Fruit fly (Drosophila melanogaster) whole organism, embryonic: ENCODE measurements around the gene cno.

Source experiments
- Antp ChIP-seq: fragments of 200-800 bp; sonication (Bioruptor generic); optimal IDR thresholded peaks from 3 replicates; lab custom pipeline; 2016; ENCODE audit warnings: missing biosample characterization, missing genetic modification characterization
- Asciz ChIP-seq: fragments of 200-800 bp; sonication (Bioruptor generic); optimal IDR thresholded peaks from 2 replicates; lab custom pipeline; 2017; ENCODE audit warnings: missing biosample characterization, mild to moderate bottlenecking, missing genetic modification characterization, missing genetic modification reagents
- Bgb ChIP-seq: fragments of 200-800 bp; sonication (Bioruptor generic); IDR thresholded peaks from 2 replicates; pipeline ENCODE4 v1.3.6; 2022; ENCODE audit warnings: missing biosample characterization, missing genetic modification characterization; ENCODE audit not compliant: partially characterized antibody
- CG1024 ChIP-seq: fragments of 200-800 bp; sonication (Bioruptor generic); IDR thresholded peaks from 2 replicates; pipeline ENCODE4 v1.3.6; 2022; ENCODE audit warnings: missing biosample characterization, missing genetic modification characterization
- CG11247 ChIP-seq: fragments of 200-800 bp; sonication (Bioruptor generic); IDR thresholded peaks from 2 replicates; pipeline ENCODE4 v1.3.6; 2022; ENCODE audit warnings: missing biosample characterization, missing genetic modification characterization
- CG11504 ChIP-seq: fragments of 200-800 bp; sonication (Bioruptor generic); optimal IDR thresholded peaks from 3 replicates; lab custom pipeline; 2019; ENCODE audit warnings: missing biosample characterization, mild to moderate bottlenecking, missing genetic modification characterization, moderate library complexity
- CG12391 ChIP-seq: fragments of 200-800 bp; sonication (Bioruptor generic); optimal IDR thresholded peaks from 3 replicates; lab custom pipeline; 2018; ENCODE audit warnings: missing biosample characterization, mild to moderate bottlenecking, missing genetic modification characterization, moderate library complexity
- CG15011 ChIP-seq: fragments of 200-800 bp; sonication (Bioruptor generic); optimal IDR thresholded peaks from 3 replicates; lab custom pipeline; 2018; ENCODE audit warnings: missing biosample characterization, mild to moderate bottlenecking, missing genetic modification characterization
- CG17328 ChIP-seq: fragments of 200-800 bp; sonication (Bioruptor generic); IDR thresholded peaks from 2 replicates; pipeline ENCODE4 v1.3.6; 2022; ENCODE audit warnings: missing biosample characterization, missing genetic modification characterization
- CG17385 ChIP-seq: fragments of 200-800 bp; sonication (Bioruptor generic); optimal IDR thresholded peaks from 3 replicates; lab custom pipeline; 2018; ENCODE audit warnings: missing biosample characterization, mild to moderate bottlenecking, missing genetic modification characterization
- CG17912 ChIP-seq: fragments of 200-800 bp; sonication (Bioruptor generic); optimal IDR thresholded peaks from 2 replicates; lab custom pipeline; 2018; ENCODE audit warnings: missing biosample characterization, mild to moderate bottlenecking, missing genetic modification characterization
- CG18262 ChIP-seq: fragments of 200-800 bp; optimal IDR thresholded peaks from 3 replicates; lab custom pipeline; 2019; ENCODE audit warnings: missing biosample characterization, mild to moderate bottlenecking, missing genetic modification characterization, moderate library complexity
- CG2199 ChIP-seq: fragments of 200-800 bp; sonication (Bioruptor generic); IDR thresholded peaks from 3 replicates; pipeline ENCODE4 v1.3.6; 2022; ENCODE audit warnings: missing biosample characterization, missing genetic modification characterization
- CG32772 ChIP-seq: fragments of 200-800 bp; sonication (Bioruptor generic); IDR thresholded peaks from 2 replicates; pipeline ENCODE4 v1.3.6; 2022; ENCODE audit warnings: missing biosample characterization, missing genetic modification characterization
- CG4707 ChIP-seq: fragments of 200-800 bp; sonication (Bioruptor generic); optimal IDR thresholded peaks from 2 replicates; lab custom pipeline; 2018; ENCODE audit warnings: missing biosample characterization, mild to moderate bottlenecking, missing genetic modification characterization, moderate library complexity
- CG5180 ChIP-seq: fragments of 200-800 bp; sonication (Bioruptor generic); optimal IDR thresholded peaks from 3 replicates; lab custom pipeline; 2017; ENCODE audit warnings: missing biosample characterization, missing genetic modification characterization, mild to moderate bottlenecking, moderate library complexity, missing genetic modification reagents
- CG6175 ChIP-seq: fragments of 200-800 bp; sonication (Bioruptor generic); IDR thresholded peaks from 3 replicates; pipeline ENCODE4 v1.3.6; 2022; ENCODE audit warnings: missing biosample characterization, missing genetic modification characterization
- CG6272 ChIP-seq: fragments of 200-800 bp; sonication (Bioruptor generic); IDR thresholded peaks from 2 replicates; pipeline ENCODE4 v1.3.6; 2022; ENCODE audit warnings: missing biosample characterization, missing genetic modification characterization
- CG6689 ChIP-seq: fragments of 200-800 bp; sonication (Bioruptor generic); IDR thresholded peaks from 2 replicates; pipeline ENCODE4 v1.3.6; 2022; ENCODE audit warnings: missing biosample characterization, missing genetic modification characterization
- CG7357 ChIP-seq: fragments of 200-800 bp; sonication (Bioruptor generic); IDR thresholded peaks from 3 replicates; pipeline ENCODE4 v1.3.6; 2022; ENCODE audit warnings: missing biosample characterization, missing genetic modification characterization
- CG8089 ChIP-seq: fragments of 200-800 bp; sonication (Bioruptor generic); optimal IDR thresholded peaks from 3 replicates; lab custom pipeline; 2016; ENCODE audit warnings: missing biosample characterization, missing genetic modification characterization
- CG8281 ChIP-seq: fragments of 200-800 bp; sonication (Bioruptor generic); optimal IDR thresholded peaks from 2 replicates; lab custom pipeline; 2018; ENCODE audit warnings: missing biosample characterization, mild to moderate bottlenecking, missing genetic modification characterization, moderate library complexity
- CG9876 ChIP-seq: fragments of 200-800 bp; sonication (Bioruptor generic); optimal IDR thresholded peaks from 2 replicates; lab custom pipeline; 2016; ENCODE audit warnings: missing biosample characterization, missing genetic modification characterization
- CHES-1-like ChIP-seq: fragments of 200-800 bp; sonication (Bioruptor generic); optimal IDR thresholded peaks from 2 replicates; lab custom pipeline; 2016; ENCODE audit warnings: missing biosample characterization, missing genetic modification characterization
- CTCF ChIP-seq: fragments of 200-800 bp; sonication (Bioruptor generic); optimal IDR thresholded peaks from 2 replicates; lab custom pipeline; 2017; ENCODE audit warnings: missing biosample characterization, mild to moderate bottlenecking, missing genetic modification characterization, moderate library complexity
- Chrac-16 ChIP-seq: fragments of 200-800 bp; sonication (Bioruptor generic); optimal IDR thresholded peaks from 3 replicates; lab custom pipeline; 2016; ENCODE audit warnings: missing biosample characterization, missing genetic modification characterization
- D ChIP-seq, 2 experiments: fragments of 200-800 bp in 1 of 2; fragments of >200 bp in 1 of 2; sonication (Bioruptor generic) in 1 of 2; optimal IDR thresholded peaks; 2 replicates in 1 of 2; 3 replicates in 1 of 2; lab custom pipeline; 2017; ENCODE audit warnings: mild to moderate bottlenecking in 1 of 2, missing biosample characterization in 1 of 2, missing genetic modification characterization in 1 of 2, missing genetic modification reagents in 1 of 2
- Dp ChIP-seq: fragments of 200-800 bp; sonication (Bioruptor generic); optimal IDR thresholded peaks from 2 replicates; lab custom pipeline; 2018; ENCODE audit warnings: missing biosample characterization, mild to moderate bottlenecking, missing genetic modification characterization, moderate library complexity
- GATAe ChIP-seq: fragments of 200-800 bp; sonication (Bioruptor generic); conservative IDR thresholded peaks from 2 replicates; pipeline ENCODE4 v1.3.6; 2022; ENCODE audit warnings: missing biosample characterization, missing genetic modification characterization
- HLH54F ChIP-seq: fragments of 200-800 bp; sonication (Bioruptor generic); optimal IDR thresholded peaks from 3 replicates; lab custom pipeline; 2016; ENCODE audit warnings: missing biosample characterization, missing genetic modification characterization
- NC2α ChIP-seq: fragments of 200-800 bp; sonication (Bioruptor generic); optimal IDR thresholded peaks from 2 replicates; lab custom pipeline; 2016; ENCODE audit warnings: missing biosample characterization, missing genetic modification characterization
- Sin3A ChIP-seq: fragments of >200 bp; optimal IDR thresholded peaks from 2 replicates; lab custom pipeline; 2018
- Trl ChIP-seq, 3 experiments: fragments of >200 bp in 2 of 3; fragments of 200-800 bp in 1 of 3; sonication (Bioruptor generic) in 1 of 3; optimal IDR thresholded peaks; 2 replicates in 1 of 3; 3 replicates in 2 of 3; lab custom pipeline; 2016 to 2017; ENCODE audit warnings: missing biosample characterization in 1 of 3, missing genetic modification characterization in 1 of 3
- ap ChIP-seq: fragments of 200-800 bp; sonication (Bioruptor generic); IDR thresholded peaks from 2 replicates; pipeline ENCODE4 v1.3.6; 2022; ENCODE audit warnings: missing biosample characterization, missing genetic modification characterization
- bcd ChIP-seq: fragments of 200-800 bp; sonication (Bioruptor generic); optimal IDR thresholded peaks from 2 replicates; lab custom pipeline; 2017; ENCODE audit warnings: missing biosample characterization, mild to moderate bottlenecking, missing genetic modification characterization
- ci ChIP-seq: fragments of 200-800 bp; sonication (Bioruptor generic); IDR thresholded peaks from 3 replicates; pipeline ENCODE4 v1.3.6; 2022; ENCODE audit warnings: missing biosample characterization, missing genetic modification characterization
- ewg ChIP-seq: fragments of 200-800 bp; sonication (Bioruptor generic); optimal IDR thresholded peaks from 3 replicates; lab custom pipeline; 2017; ENCODE audit warnings: mild to moderate bottlenecking, missing biosample characterization, missing genetic modification reagents, missing genetic modification characterization
- eyg ChIP-seq: fragments of 200-800 bp; sonication (Bioruptor generic); optimal IDR thresholded peaks from 3 replicates; lab custom pipeline; 2016; ENCODE audit warnings: missing biosample characterization, missing genetic modification characterization
- grn ChIP-seq: fragments of 200-800 bp; sonication (Bioruptor generic); optimal IDR thresholded peaks from 3 replicates; lab custom pipeline; 2017; ENCODE audit warnings: missing biosample characterization, missing genetic modification characterization
- inv ChIP-seq: fragments of 200-800 bp; sonication (Bioruptor generic); IDR thresholded peaks from 2 replicates; pipeline ENCODE4 v1.3.6; 2022; ENCODE audit warnings: missing biosample characterization, missing genetic modification characterization; ENCODE audit not compliant: partially characterized antibody
- lmd ChIP-seq: fragments of 200-800 bp; sonication (Bioruptor generic); IDR thresholded peaks from 2 replicates; pipeline ENCODE4 v1.3.6; 2022; ENCODE audit warnings: missing biosample characterization, missing genetic modification characterization
- nau ChIP-seq: fragments of 200-800 bp; sonication (Bioruptor generic); optimal IDR thresholded peaks from 3 replicates; lab custom pipeline; 2017; ENCODE audit warnings: missing biosample characterization, mild to moderate bottlenecking, missing genetic modification characterization, missing genetic modification reagents
- otp ChIP-seq: fragments of 200-800 bp; sonication (Bioruptor generic); IDR thresholded peaks from 3 replicates; pipeline ENCODE4, ENCODE4 v1.3.6; 2022; ENCODE audit warnings: missing biosample characterization, missing genetic modification characterization
- pros ChIP-seq: fragments of 200-800 bp; sonication (Bioruptor generic); optimal IDR thresholded peaks from 3 replicates; lab custom pipeline; 2019; ENCODE audit warnings: missing biosample characterization, mild to moderate bottlenecking, missing genetic modification characterization, moderate library complexity
- row ChIP-seq: fragments of 200-800 bp; sonication (Bioruptor generic); IDR thresholded peaks from 3 replicates; pipeline ENCODE4 v1.3.6; 2022; ENCODE audit warnings: missing biosample characterization, missing genetic modification characterization
- run ChIP-seq: fragments of 200-800 bp; sonication (Bioruptor generic); optimal IDR thresholded peaks from 3 replicates; lab custom pipeline; 2018; ENCODE audit warnings: missing biosample characterization, mild to moderate bottlenecking, missing genetic modification characterization
- scrt ChIP-seq: fragments of 200-800 bp; sonication (Bioruptor generic); optimal IDR thresholded peaks from 2 replicates; lab custom pipeline; 2018; ENCODE audit warnings: missing biosample characterization, mild to moderate bottlenecking, missing genetic modification characterization, moderate library complexity
- slbo ChIP-seq: fragments of 200-800 bp; sonication (Bioruptor generic); IDR thresholded peaks from 2 replicates; pipeline ENCODE4 v1.3.6; 2022; ENCODE audit warnings: missing biosample characterization, missing genetic modification characterization
- tll ChIP-seq, 2 experiments: fragments of 200-800 bp in 1 of 2; fragments of >200 bp in 1 of 2; sonication (Bioruptor generic) in 1 of 2; optimal IDR thresholded peaks; 2 replicates each; lab custom pipeline; 2017 to 2019; ENCODE audit warnings: missing biosample characterization in 2 of 2, missing genetic modification characterization in 2 of 2, mild to moderate bottlenecking in 1 of 2, moderate library complexity in 1 of 2

cno gene

DNA sequence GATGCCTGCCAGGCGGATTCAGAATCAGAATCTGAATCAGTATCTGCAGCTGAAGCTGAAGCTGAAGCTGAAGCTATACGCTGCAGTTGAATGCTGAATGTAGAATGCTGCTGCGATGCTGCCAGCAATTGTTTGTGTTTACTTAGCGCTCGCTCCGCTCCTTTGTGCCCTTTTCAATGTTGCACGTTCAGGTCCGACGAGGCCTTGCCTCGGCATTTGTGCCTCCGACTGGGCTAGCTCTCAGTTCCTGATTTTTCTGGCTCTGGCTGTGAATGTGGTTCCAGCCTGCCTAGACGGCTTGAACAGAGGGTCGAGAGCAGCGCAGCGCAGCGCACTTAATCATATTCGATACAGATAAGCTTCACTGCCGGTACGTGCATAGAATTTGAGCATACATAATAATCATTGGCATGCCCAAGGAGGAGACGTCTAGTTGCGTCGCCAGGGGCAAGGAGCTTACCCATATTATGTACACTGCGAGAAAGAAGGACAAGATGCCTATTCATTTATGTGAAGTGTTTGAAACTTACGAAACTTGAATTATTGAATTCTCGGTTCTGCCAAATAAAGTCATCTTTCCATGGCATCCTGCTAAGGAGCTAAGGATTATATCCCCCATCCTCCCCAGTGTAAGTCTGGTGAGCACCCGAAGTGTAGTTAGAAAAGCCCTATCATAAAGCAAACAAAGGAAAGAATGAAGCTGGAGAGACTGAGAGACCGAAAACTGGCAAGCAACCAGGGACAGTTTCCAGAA lies 96.6 kb downstream of the cno start (continued):
- TF ChIP-seq Asciz, result no peak
- no peak for TF ChIP-seq Dp (GFP tag; lab: Kevin White, UChicago)
- TF ChIP-seq Bgb (GFP tag; lab: Robert Waterston, UW), result no peak
- TF ChIP-seq CHES-1-like (GFP tag; lab: Kevin White, UChicago), result no peak
- no peak for TF ChIP-seq GATAe (GFP tag; lab: Robert Waterston, UW)
- TF ChIP-seq NC2α (GFP tag; lab: Kevin White, UChicago), result no peak
- no peak for TF ChIP-seq CG6272 (GFP tag; lab: Robert Waterston, UW)
- peak; percentile 53; the same call in 2 of the 3 replicates for TF ChIP-seq CG2199
- TF ChIP-seq ap (GFP tag; lab: Robert Waterston, UW), result no peak
- TF ChIP-seq Sin3A (lab: Kevin White, UChicago), result no peak
- 0 out of 2 replicates have a peak, but pooled peaks have one; percentile 5 for TF ChIP-seq slbo (GFP tag; lab: Robert Waterston, UW)
- TF ChIP-seq CG15011, result no peak
- no peak for TF ChIP-seq CG11247
- no peak for TF ChIP-seq nau
- no peak for TF ChIP-seq CG6175 (GFP tag; lab: Robert Waterston, UW)
- peak; percentile 50 for TF ChIP-seq Antp (GFP tag; lab: Kevin White, UChicago)
- TF ChIP-seq CG18262 (tag; lab: Kevin White, UChicago), result peak; percentile 39
- TF ChIP-seq D (optimal IDR thresholded peaks at IDR 0.05; lab: Kevin White, UChicago), result peak; percentile 76
- peak; percentile 54 for TF ChIP-seq D (GFP tag; optimal IDR thresholded peaks at IDR 0.05; lab: Kevin White, UChicago)
- 0 out of 2 replicates have a peak, but pooled peaks have one; percentile 37 for TF ChIP-seq CG6689
- peak; percentile 45 for TF ChIP-seq CG11504 (tag; lab: Kevin White, UChicago)
- peak in 1 of 2 experiments; percentile 47 for TF ChIP-seq tll (GFP tag; optimal IDR thresholded peaks at IDR 0.05; lab: Kevin White, UChicago)
- no peak for TF ChIP-seq CTCF
- TF ChIP-seq CG12391 (tag; lab: Kevin White, UChicago), result peak; percentile 37
- TF ChIP-seq Chrac-16 (GFP tag; lab: Kevin White, UChicago), result no peak
- TF ChIP-seq row (GFP tag; lab: Robert Waterston, UW), result peak; percentile 48; the same call in 2 of the 3 replicates
- no peak for TF ChIP-seq grn (GFP tag; lab: Kevin White, UChicago)
- no peak for TF ChIP-seq run (tag; lab: Kevin White, UChicago)
- TF ChIP-seq CG17912 (GFP tag; lab: Kevin White, UChicago), result no peak
- TF ChIP-seq ci (GFP tag; lab: Robert Waterston, UW), result no peak
- TF ChIP-seq CG8089 (GFP tag; lab: Kevin White, UChicago), result peak; percentile 11
- peak; percentile 26 for TF ChIP-seq scrt (GFP tag; lab: Kevin White, UChicago)
- no peak for TF ChIP-seq CG5180 (GFP tag; lab: Kevin White, UChicago)
- no peak for TF ChIP-seq bcd
- no peak for TF ChIP-seq eyg (GFP tag; lab: Kevin White, UChicago)
- TF ChIP-seq CG32772 (GFP tag; lab: Robert Waterston, UW), result no peak
- TF ChIP-seq otp (GFP tag; lab: Robert Waterston, UW), result 0 out of 3 replicates have a peak, but pooled peaks have one; percentile 17
- no peak for TF ChIP-seq CG9876 (GFP tag; lab: Kevin White, UChicago)
- no peak for TF ChIP-seq ewg (GFP tag; lab: Kevin White, UChicago)
- no peak for TF ChIP-seq CG4707
- TF ChIP-seq HLH54F, result peak; percentile 6
- 0 out of 2 replicates have a peak, but pooled peaks have one; percentile 11 for TF ChIP-seq lmd (GFP tag; lab: Robert Waterston, UW)
- no peak for TF ChIP-seq Trl (optimal IDR thresholded peaks at IDR 0.05; lab: Kevin White, UChicago)
- TF ChIP-seq Trl (GFP tag; optimal IDR thresholded peaks at IDR 0.05; lab: Kevin White, UChicago), result peak; percentile 30
- TF ChIP-seq inv (GFP tag; lab: Robert Waterston, UW), result no peak
- TF ChIP-seq CG7357 (GFP tag; lab: Robert Waterston, UW), result 0 out of 3 replicates have a peak, but pooled peaks have one; percentile 32
- TF ChIP-seq CG1024 (GFP tag; lab: Robert Waterston, UW), result no peak
- TF ChIP-seq CG8281, result no peak
- TF ChIP-seq CG17385, result peak; percentile 3
- no peak for TF ChIP-seq pros (GFP tag; lab: Kevin White, UChicago)
- no peak for TF ChIP-seq CG17328
